Fruit fly (Drosophila melanogaster): ENCODE data around the gene PIG-K.

PIG-K gene

DNA sequence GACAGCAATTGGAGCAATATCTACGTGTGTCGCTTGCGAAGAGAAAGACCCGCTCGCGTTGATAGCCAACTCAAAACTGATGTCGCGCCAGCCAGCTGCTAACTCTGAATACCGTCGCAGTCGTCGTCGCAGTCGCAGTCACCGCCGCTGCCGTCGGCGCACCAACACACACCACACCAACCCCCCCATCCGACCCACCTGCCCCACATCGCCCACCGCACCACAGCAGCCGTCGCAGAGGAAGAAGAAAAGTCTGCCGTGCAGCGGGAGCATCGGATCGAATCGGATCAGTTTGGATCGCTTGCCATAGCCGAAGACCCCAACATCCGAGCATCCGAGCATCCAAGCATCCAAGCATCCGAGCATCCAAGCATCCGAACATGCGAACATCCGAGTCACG, 27.2 kb upstream of the PIG-K start (continued):
- no peak for TF ChIP-seq CG15601 (tag; optimal IDR thresholded peaks at IDR 0.05)
- no peak for TF ChIP-seq tio (GFP tag; optimal IDR thresholded peaks at IDR 0.05)
- TF ChIP-seq Dll (GFP tag; IDR thresholded peaks at IDR 0.05; ENCODE audit: partially characterized antibody) = no peak
- TF ChIP-seq nerfin-1 (tag; optimal IDR thresholded peaks at IDR 0.05) = no peak
- TF ChIP-seq sr (GFP tag; IDR thresholded peaks at IDR 0.05) = peak; percentile 77
- TF ChIP-seq sisA (GFP tag; IDR thresholded peaks at IDR 0.05) = no peak
- TF ChIP-seq bcd (GFP tag; optimal IDR thresholded peaks at IDR 0.05) = no peak
- TF ChIP-seq stwl (tag; optimal IDR thresholded peaks at IDR 0.05) = no peak
- TF ChIP-seq vvl (GFP tag; IDR thresholded peaks at IDR 0.05) = no peak
- TF ChIP-seq CG7372 (GFP tag; IDR thresholded peaks at IDR 0.05) = no peak
- TF ChIP-seq CG9817 (tag; optimal IDR thresholded peaks at IDR 0.05) = no peak
- TF ChIP-seq trem (tag; optimal IDR thresholded peaks at IDR 0.05) = no peak
- no peak for TF ChIP-seq otp (GFP tag; IDR thresholded peaks at IDR 0.05)
- TF ChIP-seq CG1647 (GFP tag; optimal IDR thresholded peaks at IDR 0.05) = no peak
- peak; percentile 74 for TF ChIP-seq CG5180 (GFP tag; optimal IDR thresholded peaks at IDR 0.05)
- TF ChIP-seq CG1233 (GFP tag; optimal IDR thresholded peaks at IDR 0.05) = no peak
- TF ChIP-seq ERR (GFP tag; optimal IDR thresholded peaks at IDR 0.05) = no peak
- TF ChIP-seq dmrt99B (tag; optimal IDR thresholded peaks at IDR 0.05) = no peak
- TF ChIP-seq CG7745 (tag; optimal IDR thresholded peaks at IDR 0.05) = no peak
- no peak for TF ChIP-seq CG14860 (GFP tag; IDR thresholded peaks at IDR 0.05; ENCODE audit: partially characterized antibody)
- TF ChIP-seq CG1602 (GFP tag; optimal IDR thresholded peaks at IDR 0.05) = no peak
- TF ChIP-seq CG6175 (GFP tag; IDR thresholded peaks at IDR 0.05) = peak; percentile 52; the same call in 1 of the 3 replicates
- TF ChIP-seq pzg (GFP tag; optimal IDR thresholded peaks at IDR 0.05) = no peak
- TF ChIP-seq CG17568 (GFP tag; optimal IDR thresholded peaks at IDR 0.05) = no peak
- TF ChIP-seq CG4328 (GFP tag; optimal IDR thresholded peaks at IDR 0.05) = no peak
- no peak for TF ChIP-seq mam (GFP tag; optimal IDR thresholded peaks at IDR 0.05)
- no peak for TF ChIP-seq CG6689 (GFP tag; IDR thresholded peaks at IDR 0.05)
- TF ChIP-seq en (GFP tag; optimal IDR thresholded peaks at IDR 0.05) = no peak
- no peak for TF ChIP-seq Ets65A (GFP tag)
- no peak for TF ChIP-seq CG3995 (GFP tag; optimal IDR thresholded peaks at IDR 0.05)
- no peak for TF ChIP-seq CG2120 (GFP tag; optimal IDR thresholded peaks at IDR 0.05)
- TF ChIP-seq Dip3 (GFP tag; optimal IDR thresholded peaks at IDR 0.05) = no peak
- 0 out of 2 replicates have a peak, but pooled peaks have one; percentile 18 for TF ChIP-seq sens-2 (GFP tag; IDR thresholded peaks at IDR 0.05)
- no peak for TF ChIP-seq CG10274 (GFP tag; optimal IDR thresholded peaks at IDR 0.05)
- TF ChIP-seq HLH4C (GFP tag; IDR thresholded peaks at IDR 0.05; ENCODE audit: partially characterized antibody) = 0 out of 3 replicates have a peak, but pooled peaks have one; percentile 18
- TF ChIP-seq CG5245 (GFP tag; optimal IDR thresholded peaks at IDR 0.05) = no peak
- TF ChIP-seq CG4424 (GFP tag; optimal IDR thresholded peaks at IDR 0.05) = no peak
- peak; percentile 13 for TF ChIP-seq pros (GFP tag; optimal IDR thresholded peaks at IDR 0.05)
- peak; percentile 41; the same call in 1 of the 2 replicates for TF ChIP-seq bbx (GFP tag; IDR thresholded peaks at IDR 0.05; ENCODE audit: partially characterized antibody)
- TF ChIP-seq E2f2 (GFP tag; IDR thresholded peaks at IDR 0.05) = no peak
- peak; percentile 28 for TF ChIP-seq Med (GFP tag)
- no peak for TF ChIP-seq dmrt11E (tag; optimal IDR thresholded peaks at IDR 0.05)
- no peak for TF ChIP-seq YL-1 (GFP tag; optimal IDR thresholded peaks at IDR 0.05)
- no peak for TF ChIP-seq CG14050 (GFP tag; IDR thresholded peaks at IDR 0.05)
- no peak for TF ChIP-seq CG9609 (GFP tag; optimal IDR thresholded peaks at IDR 0.05)
- TF ChIP-seq CG6272 (GFP tag; IDR thresholded peaks at IDR 0.05) = no peak
- peak; percentile 76 for TF ChIP-seq Jarid2 (GFP tag; optimal IDR thresholded peaks at IDR 0.05)
- no peak for TF ChIP-seq CG13775 (GFP tag; optimal IDR thresholded peaks at IDR 0.05)
- 0 out of 3 replicates have a peak, but pooled peaks have one; percentile 23 for TF ChIP-seq zen2 (GFP tag; IDR thresholded peaks at IDR 0.05; ENCODE audit: partially characterized antibody)
- TF ChIP-seq tna (GFP tag; IDR thresholded peaks at IDR 0.05; ENCODE audit: partially characterized antibody) = no peak
- 0 out of 2 replicates have a peak, but pooled peaks have one; percentile 17 for TF ChIP-seq wdn (GFP tag; IDR thresholded peaks at IDR 0.05)
